Worm (Caenorhabditis elegans) whole organism, late embryonic: ENCODE results near the gene Y82E9BL.18.

Source experiments
- ceh-31 ChIP-seq: sonication (generic microtip); optimal IDR thresholded peaks from 2 replicates; lab custom pipeline; 2016; ENCODE audit warnings: missing genetic modification characterization, missing compliant biosample characterization
- ceh-6 ChIP-seq: fragments of 200-800 bp; sonication (Bioruptor generic); optimal IDR thresholded peaks from 2 replicates; lab custom pipeline; 2018; ENCODE audit warnings: mild to moderate bottlenecking, missing genetic modification characterization, missing compliant biosample characterization
- dmd-4 ChIP-seq: sonication (generic microtip); optimal IDR thresholded peaks from 2 replicates; lab custom pipeline; 2016; ENCODE audit warnings: borderline replicate concordance, missing genetic modification characterization, missing compliant biosample characterization
- dve-1 ChIP-seq: sonication (generic microtip); optimal IDR thresholded peaks from 2 replicates; lab custom pipeline; 2017; ENCODE audit warnings: antibody characterized with exemption, mild to moderate bottlenecking, missing genetic modification characterization, missing compliant biosample characterization
- elt-4 ChIP-seq: sonication (generic microtip); optimal IDR thresholded peaks from 2 replicates; lab custom pipeline; 2016; ENCODE audit warnings: missing genetic modification characterization, missing compliant biosample characterization
- eyg-1 ChIP-seq: sonication (generic microtip); optimal IDR thresholded peaks from 2 replicates; lab custom pipeline; 2016; ENCODE audit warnings: missing genotype, missing genetic modification characterization, missing compliant biosample characterization
- lin-11 ChIP-seq: fragments of 200-800 bp; sonication (Bioruptor generic); optimal IDR thresholded peaks from 2 replicates; lab custom pipeline; 2018; ENCODE audit warnings: mild to moderate bottlenecking, missing genetic modification characterization, missing compliant biosample characterization
- npax-4 ChIP-seq: sonication (generic microtip); optimal IDR thresholded peaks from 2 replicates; lab custom pipeline; 2016; ENCODE audit warnings: missing genetic modification characterization, missing compliant biosample characterization
- unc-42 ChIP-seq: sonication (generic microtip); optimal IDR thresholded peaks from 2 replicates; lab custom pipeline; 2016; ENCODE audit warnings: missing genotype, missing genetic modification characterization, missing compliant biosample characterization
- zip-5 ChIP-seq: sonication (generic microtip); optimal IDR thresholded peaks from 2 replicates; lab custom pipeline; 2016; ENCODE audit warnings: missing genetic modification characterization, missing compliant biosample characterization

- no peak for TF ChIP-seq eyg-1 (tag; lab: Kevin White, UChicago)
- TF ChIP-seq ceh-31: no peak
- TF ChIP-seq lin-11: no peak
- no peak for TF ChIP-seq npax-4 (tag; lab: Kevin White, UChicago)
- TF ChIP-seq unc-42 (tag; lab: Kevin White, UChicago): no peak
- no peak for TF ChIP-seq dve-1 (tag; lab: Kevin White, UChicago)
- no peak for TF ChIP-seq elt-4
- no peak for TF ChIP-seq dmd-4 (tag; lab: Kevin White, UChicago)
- no peak for TF ChIP-seq ceh-6 (GFP tag; lab: Kevin White, UChicago)
- no peak for TF ChIP-seq zip-5
Measured at ce11 chrIII:1295149-1295716, 31.4 kb upstream of the Y82E9BL.18 start, which contains the start of gene fbxa-35.
